Fruit fly (Drosophila melanogaster) whole organism, embryonic: ENCODE data around the gene gish.

Experiments
- Atf-2 ChIP-seq: fragments of 200-800 bp; sonication (Bioruptor generic); optimal IDR thresholded peaks from 2 replicates; lab custom pipeline; 2016; ENCODE audit warnings: missing biosample characterization, missing genetic modification characterization
- C15 ChIP-seq: fragments of 200-800 bp; sonication (Bioruptor generic); IDR thresholded peaks from 3 replicates; pipeline ENCODE4 v1.3.6; 2022; ENCODE audit warnings: missing biosample characterization, missing genetic modification characterization
- CG10543 ChIP-seq: fragments of 200-800 bp; sonication (Bioruptor generic); optimal IDR thresholded peaks from 3 replicates; lab custom pipeline; 2017; ENCODE audit warnings: missing biosample characterization, mild to moderate bottlenecking, missing genetic modification characterization, moderate library complexity
- CG10959 ChIP-seq: fragments of 200-800 bp; sonication (Bioruptor generic); IDR thresholded peaks from 2 replicates; pipeline ENCODE4 v1.3.6; 2022; ENCODE audit warnings: missing biosample characterization, missing genetic modification characterization
- CG11093 ChIP-seq: fragments of 200-800 bp; sonication (Bioruptor generic); IDR thresholded peaks from 3 replicates; pipeline ENCODE4 v1.3.6; 2022; ENCODE audit warnings: missing biosample characterization, missing genetic modification characterization
- CG12104 ChIP-seq: fragments of 200-800 bp; sonication (Bioruptor generic); optimal IDR thresholded peaks from 3 replicates; lab custom pipeline; 2016; ENCODE audit warnings: missing biosample characterization, missing genetic modification characterization
- CG12299 ChIP-seq: fragments of 200-800 bp; sonication (Bioruptor generic); optimal IDR thresholded peaks from 2 replicates; lab custom pipeline; 2018; ENCODE audit warnings: missing biosample characterization, mild to moderate bottlenecking, missing genetic modification characterization
- CG12659 ChIP-seq: fragments of 200-800 bp; sonication (Bioruptor generic); optimal IDR thresholded peaks from 3 replicates; lab custom pipeline; 2017; ENCODE audit warnings: mild to moderate bottlenecking, missing biosample characterization, missing genetic modification reagents, missing genetic modification characterization
- CG12769 ChIP-seq: fragments of 200-800 bp; sonication (Bioruptor generic); optimal IDR thresholded peaks from 2 replicates; lab custom pipeline; 2019; ENCODE audit warnings: missing biosample characterization, mild to moderate bottlenecking, missing genetic modification characterization, moderate library complexity
- CG14014 ChIP-seq: fragments of 200-800 bp; sonication (Bioruptor generic); IDR thresholded peaks from 2 replicates; pipeline ENCODE4 v1.3.6; 2022; ENCODE audit warnings: missing biosample characterization, missing genetic modification characterization
- CG15269 ChIP-seq: fragments of 200-800 bp; sonication (Bioruptor generic); optimal IDR thresholded peaks from 2 replicates; lab custom pipeline; 2018; ENCODE audit warnings: missing biosample characterization, mild to moderate bottlenecking, missing genetic modification characterization, moderate library complexity
- CG32532 ChIP-seq: fragments of 200-800 bp; sonication (Bioruptor generic); IDR thresholded peaks from 2 replicates; pipeline ENCODE4 v1.3.6; 2022; ENCODE audit warnings: missing biosample characterization, missing genetic modification characterization
- CG34224 ChIP-seq: fragments of 200-800 bp; sonication (Bioruptor generic); IDR thresholded peaks from 3 replicates; pipeline ENCODE4 v1.3.6; 2022; ENCODE audit warnings: missing biosample characterization, missing genetic modification characterization; ENCODE audit not compliant: partially characterized antibody
- CG34376 ChIP-seq: fragments of 200-800 bp; sonication (Bioruptor generic); optimal IDR thresholded peaks from 2 replicates; lab custom pipeline; 2018; ENCODE audit warnings: missing biosample characterization, mild to moderate bottlenecking, missing genetic modification characterization
- CG42726 ChIP-seq: fragments of 200-800 bp; sonication (Bioruptor generic); IDR thresholded peaks from 2 replicates; pipeline ENCODE4 v1.3.6; 2022; ENCODE audit warnings: missing biosample characterization, missing genetic modification characterization; ENCODE audit not compliant: partially characterized antibody
- CG8290 ChIP-seq, 3 experiments: fragments of 200-800 bp; sonication (Bioruptor generic); optimal IDR thresholded peaks; 2 replicates each; lab custom pipeline; 2016 to 2019; ENCODE audit warnings: missing biosample characterization in 3 of 3, missing genetic modification characterization in 3 of 3, mild to moderate bottlenecking in 2 of 3, moderate library complexity in 1 of 3
- CrebB ChIP-seq: fragments of 200-800 bp; sonication (Bioruptor generic); optimal IDR thresholded peaks from 3 replicates; lab custom pipeline; 2018; ENCODE audit warnings: missing biosample characterization, mild to moderate bottlenecking, missing genetic modification characterization
- D19B ChIP-seq: fragments of 200-800 bp; sonication (Bioruptor generic); optimal IDR thresholded peaks from 2 replicates; lab custom pipeline; 2017; ENCODE audit warnings: missing biosample characterization, mild to moderate bottlenecking, missing genetic modification characterization
- Dbx ChIP-seq: fragments of 200-800 bp; sonication (Bioruptor generic); IDR thresholded peaks from 3 replicates; pipeline ENCODE4 v1.3.6; 2022; ENCODE audit warnings: missing biosample characterization, missing genetic modification characterization
- Deaf1 ChIP-seq: fragments of 200-800 bp; optimal IDR thresholded peaks from 3 replicates; lab custom pipeline; 2019; ENCODE audit warnings: missing biosample characterization, mild to moderate bottlenecking, missing genetic modification characterization, moderate library complexity
- Dfd ChIP-seq, 2 experiments: fragments of >200 bp; optimal IDR thresholded peaks; 2 replicates each; lab custom pipeline; 2017; ENCODE audit warnings: missing biosample characterization in 2 of 2, missing genetic modification characterization in 2 of 2
- Dip3 ChIP-seq: fragments of 200-800 bp; sonication (Bioruptor generic); optimal IDR thresholded peaks from 3 replicates; lab custom pipeline; 2016; ENCODE audit warnings: missing biosample characterization, missing genetic modification characterization
- Elba2 ChIP-seq: fragments of 200-800 bp; sonication (Bioruptor generic); optimal IDR thresholded peaks from 3 replicates; lab custom pipeline; 2016; ENCODE audit warnings: missing biosample characterization, missing genetic modification characterization
- GATAe ChIP-seq: fragments of 200-800 bp; sonication (Bioruptor generic); conservative IDR thresholded peaks from 2 replicates; pipeline ENCODE4 v1.3.6; 2022; ENCODE audit warnings: missing biosample characterization, missing genetic modification characterization
- HHEX ChIP-seq: fragments of 200-800 bp; sonication (Bioruptor generic); optimal IDR thresholded peaks from 3 replicates; lab custom pipeline; 2017; ENCODE audit warnings: missing biosample characterization, mild to moderate bottlenecking, missing genetic modification characterization, missing genetic modification reagents
- HLH3B ChIP-seq: fragments of 200-800 bp; sonication (Bioruptor generic); IDR thresholded peaks from 2 replicates; pipeline ENCODE4 v1.3.6; 2022; ENCODE audit warnings: missing biosample characterization, missing genetic modification characterization
- Hey ChIP-seq: fragments of 200-800 bp; sonication (Bioruptor generic); optimal IDR thresholded peaks from 3 replicates; lab custom pipeline; 2018; ENCODE audit warnings: missing biosample characterization, mild to moderate bottlenecking, missing genetic modification characterization
- Hmx ChIP-seq: fragments of 200-800 bp; sonication (Bioruptor generic); optimal IDR thresholded peaks from 2 replicates; lab custom pipeline; 2016; ENCODE audit warnings: missing biosample characterization, missing genetic modification characterization
- Jarid2 ChIP-seq: fragments of 200-800 bp; sonication (Bioruptor generic); optimal IDR thresholded peaks from 3 replicates; lab custom pipeline; 2017; ENCODE audit warnings: mild to moderate bottlenecking, missing biosample characterization, missing genetic modification reagents, missing genetic modification characterization
- Mrtf ChIP-seq: fragments of 200-800 bp; sonication (Bioruptor generic); IDR thresholded peaks from 3 replicates; pipeline ENCODE4 v1.3.6; 2022; ENCODE audit warnings: missing biosample characterization, missing genetic modification characterization
- Myb ChIP-seq: fragments of 200-800 bp; sonication (Bioruptor generic); optimal IDR thresholded peaks from 2 replicates; lab custom pipeline; 2016; ENCODE audit warnings: missing biosample characterization, missing genetic modification characterization
- NK7.1 ChIP-seq: fragments of 200-800 bp; sonication (Bioruptor generic); optimal IDR thresholded peaks from 3 replicates; lab custom pipeline; 2016; ENCODE audit warnings: missing biosample characterization, missing genetic modification characterization
- Scr ChIP-seq: fragments of 200-800 bp; sonication (Bioruptor generic); IDR thresholded peaks from 2 replicates; pipeline ENCODE4 v1.3.6; 2022; ENCODE audit warnings: missing biosample characterization, missing genetic modification characterization; ENCODE audit not compliant: partially characterized antibody
- chif ChIP-seq, 2 experiments: fragments of 200-800 bp; sonication (Bioruptor generic); optimal IDR thresholded peaks; 3 replicates each; lab custom pipeline; 2016; ENCODE audit warnings: missing biosample characterization in 2 of 2, missing genetic modification characterization in 2 of 2
- chm ChIP-seq: fragments of 200-800 bp; sonication (Bioruptor generic); IDR thresholded peaks from 2 replicates; pipeline ENCODE4 v1.3.6; 2022; ENCODE audit warnings: missing biosample characterization, missing genetic modification characterization
- esg ChIP-seq: fragments of 200-800 bp; sonication (Bioruptor generic); conservative IDR thresholded peaks from 2 replicates; pipeline ENCODE4 v1.3.6; 2022; ENCODE audit warnings: missing biosample characterization, missing genetic modification characterization
- gfzf ChIP-seq: fragments of 200-800 bp; sonication (Bioruptor generic); optimal IDR thresholded peaks from 2 replicates; lab custom pipeline; 2016; ENCODE audit warnings: missing biosample characterization, mild to moderate bottlenecking, missing genetic modification characterization, moderate library complexity
- klu ChIP-seq: fragments of 200-800 bp; sonication (Bioruptor generic); IDR thresholded peaks from 2 replicates; pipeline ENCODE4 v1.3.6; 2022; ENCODE audit warnings: missing biosample characterization, missing genetic modification characterization
- knrl ChIP-seq: fragments of 200-800 bp; sonication (Bioruptor generic); IDR thresholded peaks from 3 replicates; pipeline ENCODE4 v1.3.6; 2022; ENCODE audit warnings: missing biosample characterization, missing genetic modification characterization; ENCODE audit not compliant: partially characterized antibody
- lab ChIP-seq: fragments of 200-800 bp; sonication (Bioruptor generic); optimal IDR thresholded peaks from 3 replicates; lab custom pipeline; 2017; ENCODE audit warnings: missing biosample characterization, missing genetic modification characterization, mild to moderate bottlenecking, moderate library complexity, missing genetic modification reagents
- lilli ChIP-seq: fragments of 200-800 bp; sonication (Bioruptor generic); optimal IDR thresholded peaks from 3 replicates; lab custom pipeline; 2016; ENCODE audit warnings: missing biosample characterization, missing genetic modification characterization
- mam ChIP-seq: fragments of 200-800 bp; sonication (Bioruptor generic); optimal IDR thresholded peaks from 3 replicates; lab custom pipeline; 2016; ENCODE audit warnings: missing biosample characterization, missing genetic modification characterization
- nom ChIP-seq: fragments of 200-800 bp; sonication (Bioruptor generic); optimal IDR thresholded peaks from 2 replicates; lab custom pipeline; 2017; ENCODE audit warnings: missing biosample characterization, missing genetic modification characterization, mild to moderate bottlenecking, moderate library complexity, missing genetic modification reagents
- sna ChIP-seq: fragments of 200-800 bp; sonication (Bioruptor generic); IDR thresholded peaks from 2 replicates; pipeline ENCODE4 v1.3.6; 2022; ENCODE audit warnings: missing biosample characterization, missing genetic modification characterization; ENCODE audit not compliant: partially characterized antibody
- sob ChIP-seq: fragments of 200-800 bp; sonication (Bioruptor generic); IDR thresholded peaks from 2 replicates; pipeline ENCODE4 v1.3.6; 2022; ENCODE audit warnings: missing biosample characterization, missing genetic modification characterization
- stwl ChIP-seq: fragments of 200-800 bp; sonication (Bioruptor generic); optimal IDR thresholded peaks from 3 replicates; lab custom pipeline; 2018; ENCODE audit warnings: missing biosample characterization, mild to moderate bottlenecking, missing genetic modification characterization, moderate library complexity
- toy ChIP-seq: fragments of 200-800 bp; sonication (Bioruptor generic); IDR thresholded peaks from 2 replicates; pipeline ENCODE4 v1.3.6; 2022; ENCODE audit warnings: missing biosample characterization, missing genetic modification characterization
- ttk ChIP-seq: fragments of 200-800 bp; sonication (Bioruptor generic); IDR thresholded peaks from 2 replicates; pipeline ENCODE4 v2.1.2; 2022; ENCODE audit warnings: missing biosample characterization, missing genetic modification characterization
- unpg ChIP-seq: fragments of 200-800 bp; sonication (Bioruptor generic); optimal IDR thresholded peaks from 3 replicates; lab custom pipeline; 2018; ENCODE audit warnings: missing biosample characterization, mild to moderate bottlenecking, missing genetic modification characterization, moderate library complexity
- usp ChIP-seq: fragments of >200 bp; optimal IDR thresholded peaks from 2 replicates; lab custom pipeline; 2017; ENCODE audit warnings: missing biosample characterization, missing genetic modification characterization
- wek ChIP-seq: fragments of 200-800 bp; sonication (Bioruptor generic); optimal IDR thresholded peaks from 3 replicates; lab custom pipeline; 2018; ENCODE audit warnings: missing biosample characterization, mild to moderate bottlenecking, missing genetic modification characterization, moderate library complexity
- yki ChIP-seq: fragments of >200 bp; optimal IDR thresholded peaks from 3 replicates; lab custom pipeline; 2018

The gish gene

dm6 chr3R:16251926-16252287 lies 20.3 kb upstream of the gish start (continued):
- TF ChIP-seq Atf-2 (GFP tag; lab: Kevin White, UChicago) (no peak), CG12299 (tag; lab: Kevin White, UChicago) (no peak), CG42726 (GFP tag; lab: Robert Waterston, UW) (no peak), nom (no peak), Scr (GFP tag; lab: Robert Waterston, UW) (no peak), GATAe (GFP tag; lab: Robert Waterston, UW) (no peak), lab (GFP tag; lab: Kevin White, UChicago) (peak; percentile 12), CG12104 (no peak), Mrtf (GFP tag; lab: Robert Waterston, UW) (no peak), Elba2 (GFP tag; lab: Kevin White, UChicago) (no peak), HHEX (GFP tag; lab: Kevin White, UChicago) (no peak), gfzf (GFP tag; lab: Kevin White, UChicago) (no peak), CG8290 (GFP tag; optimal IDR thresholded peaks at IDR 0.05; lab: Kevin White, UChicago) (no peak), CG8290 (tag; optimal IDR thresholded peaks at IDR 0.05; lab: Kevin White, UChicago) (peak in 1 of 2 experiments; percentile 69), CrebB (tag; lab: Kevin White, UChicago) (no peak), Dbx (GFP tag; lab: Robert Waterston, UW) (no peak), NK7.1 (no peak), D19B (GFP tag; lab: Kevin White, UChicago) (no peak), CG34376 (no peak), ttk (GFP tag; lab: Robert Waterston, UW) (no peak), CG32532 (GFP tag; lab: Robert Waterston, UW) (no peak), chm (GFP tag; lab: Robert Waterston, UW) (no peak), CG10543 (GFP tag; lab: Kevin White, UChicago) (peak; percentile 68), sna (GFP tag; lab: Robert Waterston, UW) (no peak), klu (no peak), Dip3 (GFP tag; lab: Kevin White, UChicago) (no peak), CG15269 (peak; percentile 3), CG10959 (GFP tag; lab: Robert Waterston, UW) (no peak), C15 (GFP tag; lab: Robert Waterston, UW) (no peak), CG34224 (no peak), Jarid2 (GFP tag; lab: Kevin White, UChicago) (no peak), CG12659 (GFP tag; lab: Kevin White, UChicago) (no peak), chif (GFP tag; optimal IDR thresholded peaks at IDR 0.05; lab: Kevin White, UChicago) (no peak), wek (GFP tag; lab: Kevin White, UChicago) (no peak), CG12769 (tag; lab: Kevin White, UChicago) (peak; percentile 21), sob (no peak), HLH3B (GFP tag; lab: Robert Waterston, UW) (no peak), yki (lab: Kevin White, UChicago) (no peak), toy (GFP tag; lab: Robert Waterston, UW) (no peak), Deaf1 (tag; lab: Kevin White, UChicago) (peak; percentile 94), Myb (GFP tag; lab: Kevin White, UChicago) (no peak), Hmx (GFP tag; lab: Kevin White, UChicago) (no peak), CG11093 (no peak), unpg (GFP tag; lab: Kevin White, UChicago) (no peak), CG14014 (GFP tag; lab: Robert Waterston, UW) (no peak), usp (GFP tag; lab: Kevin White, UChicago) (no peak), esg (GFP tag; lab: Robert Waterston, UW) (no peak), stwl (tag; lab: Kevin White, UChicago) (no peak), mam (GFP tag; lab: Kevin White, UChicago) (no peak), Hey (no peak), Dfd (GFP tag; optimal IDR thresholded peaks at IDR 0.05; lab: Kevin White, UChicago) (no peak), knrl (GFP tag; lab: Robert Waterston, UW) (no peak), lilli (GFP tag; lab: Kevin White, UChicago) (no peak)
